Worm (Caenorhabditis elegans) whole organism, midembryonic: ENCODE data around the gene T01D3.3.

Experiments used
- T22C8.4 ChIP-seq: fragments of 200-800 bp; sonication (Bioruptor generic); IDR thresholded peaks from 2 replicates; pipeline ENCODE4 v1.3.6; 2022; ENCODE audit warnings: missing genetic modification characterization, missing compliant biosample characterization
- flt-1 ChIP-seq: fragments of 200-800 bp; sonication (Bioruptor generic); IDR thresholded peaks from 2 replicates; pipeline ENCODE4 v1.3.6; 2022; ENCODE audit warnings: missing genetic modification characterization, missing compliant biosample characterization
- klf-2 ChIP-seq: fragments of 200-800 bp; sonication (Bioruptor generic); conservative IDR thresholded peaks from 2 replicates; pipeline ENCODE4 v1.3.6; 2022; ENCODE audit warnings: missing genetic modification reagents, missing genetic modification characterization, missing compliant biosample characterization
- med-1 ChIP-seq: sonication (generic microtip); optimal IDR thresholded peaks from 2 replicates; lab custom pipeline; 2017; ENCODE audit warnings: missing genetic modification characterization, mild to moderate bottlenecking, missing compliant biosample characterization, antibody characterized with exemption, missing genetic modification reagents; ENCODE audit not compliant: insufficient read depth
- ref-1 ChIP-seq: fragments of 200-800 bp; sonication (Bioruptor generic); conservative IDR thresholded peaks from 2 replicates; pipeline ENCODE4 v1.3.6; 2022; ENCODE audit warnings: missing genetic modification reagents, missing genetic modification characterization, missing compliant biosample characterization
- tab-1 ChIP-seq: fragments of 200-800 bp; sonication (Bioruptor generic); IDR thresholded peaks from 2 replicates; pipeline ENCODE4 v1.3.6; 2022; ENCODE audit warnings: missing genetic modification characterization, missing compliant biosample characterization
- ztf-23 ChIP-seq: fragments of 200-800 bp; sonication (Bioruptor generic); IDR thresholded peaks from 2 replicates; pipeline ENCODE4 v1.3.6; 2022; ENCODE audit warnings: missing genetic modification reagents, missing genetic modification characterization, missing compliant biosample characterization
- ztf-29 ChIP-seq: fragments of 200-800 bp; sonication (Bioruptor generic); IDR thresholded peaks from 2 replicates; pipeline ENCODE4 v1.3.6; 2022; ENCODE audit warnings: missing genetic modification reagents, missing genetic modification characterization, missing compliant biosample characterization

DNA sequence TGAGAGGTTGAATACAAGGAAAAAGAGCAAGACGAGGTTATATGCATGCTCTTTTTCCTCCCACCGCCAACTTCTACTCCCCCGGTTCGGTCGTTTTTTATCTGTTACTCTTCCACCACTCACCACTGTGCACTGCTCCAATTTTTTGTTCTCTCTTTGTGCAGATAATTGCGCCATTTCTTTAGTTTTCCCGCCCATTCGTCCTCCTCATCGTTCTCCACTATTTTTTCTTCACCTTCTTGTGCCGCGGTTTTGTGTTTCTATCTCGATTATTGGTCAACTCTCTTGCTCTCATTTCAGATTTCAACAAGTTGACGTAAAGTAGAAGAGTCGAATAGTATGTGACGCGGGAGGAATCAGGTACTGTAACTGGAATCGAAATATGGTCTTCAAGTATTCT, 14.5 kb upstream of the T01D3.3 start, which contains the start of gene T01D3.1:
- TF ChIP-seq flt-1 (GFP tag; lab: Robert Waterston, UW) (no peak), T22C8.4 (GFP tag; lab: Robert Waterston, UW) (no peak), med-1 (GFP tag; lab: Kevin White, UChicago) (no peak), tab-1 (GFP tag; lab: Robert Waterston, UW) (no peak), klf-2 (no peak), ztf-23 (GFP tag; lab: Robert Waterston, UW) (no peak), ref-1 (GFP tag; lab: Robert Waterston, UW) (no peak), ztf-29 (GFP tag; lab: Robert Waterston, UW) (no peak)
